Worm (Caenorhabditis elegans): Measurements from ENCODE around the gene cutl-15.

- peak; percentile 60 for TF ChIP-seq unc-62 (GFP tag; optimal IDR thresholded peaks at IDR 0.05)
- no peak for TF ChIP-seq mep-1 (tag; optimal IDR thresholded peaks at IDR 0.05)
- TF ChIP-seq nhr-28 (tag; optimal IDR thresholded peaks at IDR 0.05) = no peak
- TF ChIP-seq sptf-1 (tag; optimal IDR thresholded peaks at IDR 0.05) = peak; percentile 5
- no peak for TF ChIP-seq nhr-237 (tag; optimal IDR thresholded peaks at IDR 0.05)
- peak; percentile 89 for TF ChIP-seq elt-1 (tag; optimal IDR thresholded peaks at IDR 0.05; ENCODE audit: borderline replicate concordance, insufficient read depth)
- no peak for TF ChIP-seq ztf-11 (tag; optimal IDR thresholded peaks at IDR 0.05)
- TF ChIP-seq mls-2 (tag; optimal IDR thresholded peaks at IDR 0.05) = no peak
- no peak for TF ChIP-seq lsy-2 (tag; optimal IDR thresholded peaks at IDR 0.05)
- TF ChIP-seq nhr-12 (tag; optimal IDR thresholded peaks at IDR 0.05) = no peak
- TF ChIP-seq blmp-1 (tag; optimal IDR thresholded peaks at IDR 0.05) = no peak
These were observed 48.7 kb downstream of the cutl-15 start for ce11 chrII:8898582-8899356.

Measured in whole organism, mixed stage, embryonic.